Worm (Caenorhabditis elegans) whole organism, L4 larva: ENCODE results near the gene F53F1.3.

Experiments
- F10B5.3 ChIP-seq: sonication (generic microtip); optimal IDR thresholded peaks from 2 replicates; lab custom pipeline; 2016; ENCODE audit warnings: mild to moderate bottlenecking, missing genetic modification characterization, missing compliant biosample characterization
- F44E2.7 ChIP-seq: fragments of 200-800 bp; sonication (Bioruptor generic); IDR thresholded peaks from 2 replicates; pipeline ENCODE4 v2.1.2; 2022; ENCODE audit warnings: missing genetic modification characterization, missing compliant biosample characterization
- F49E8.2 ChIP-seq: sonication (generic microtip); optimal IDR thresholded peaks from 2 replicates; lab custom pipeline; 2016; ENCODE audit warnings: missing compliant biosample characterization, mild to moderate bottlenecking, missing genetic modification characterization, borderline replicate concordance
- Y48G9A.11 ChIP-seq: fragments of 200-800 bp; sonication (Bioruptor generic); IDR thresholded peaks from 2 replicates; pipeline ENCODE4 v1.3.6; 2022; ENCODE audit warnings: missing genetic modification reagents, missing genetic modification characterization, missing compliant biosample characterization
- Y5F2A.4 ChIP-seq: fragments of 200-800 bp; sonication (Bioruptor generic); optimal IDR thresholded peaks from 2 replicates; lab custom pipeline; 2018; ENCODE audit warnings: mild to moderate bottlenecking, missing genetic modification characterization, missing compliant biosample characterization
- Y75B8A.6 ChIP-seq: fragments of 200-800 bp; sonication (Bioruptor generic); IDR thresholded peaks from 2 replicates; pipeline ENCODE4 v1.3.6; 2022; ENCODE audit warnings: missing genetic modification reagents, missing genetic modification characterization, missing compliant biosample characterization
- aha-1 ChIP-seq: fragments of 150-350 bp; peaks from one replicate; lab custom pipeline; 2014; ENCODE audit warnings: missing biosample characterization, missing genetic modification characterization
- attf-4 ChIP-seq: sonication (generic microtip); optimal IDR thresholded peaks from 3 replicates; lab custom pipeline; 2017; ENCODE audit warnings: missing biosample characterization, missing genetic modification characterization
- ceh-82 ChIP-seq: sonication (generic microtip); optimal IDR thresholded peaks from 2 replicates; lab custom pipeline; 2017; ENCODE audit warnings: missing biosample characterization, missing genetic modification characterization
- cey-2 ChIP-seq: sonication (generic microtip); optimal IDR thresholded peaks from 3 replicates; lab custom pipeline; 2017; ENCODE audit warnings: missing genetic modification characterization, mild to moderate bottlenecking, missing compliant biosample characterization, antibody characterized with exemption, borderline replicate concordance; ENCODE audit not compliant: insufficient read depth
- ctbp-1 ChIP-seq: fragments of 200-800 bp; sonication (Bioruptor generic); IDR thresholded peaks from 2 replicates; pipeline ENCODE4 v1.3.6; 2022; ENCODE audit warnings: missing genetic modification reagents, missing genetic modification characterization, missing compliant biosample characterization
- daf-16 ChIP-seq, 3 experiments: sonication (generic microtip); optimal IDR thresholded peaks; 2 replicates each; lab custom pipeline; 2016 to 2017; ENCODE audit warnings: missing genetic modification characterization in 3 of 3, missing genetic modification reagents in 3 of 3, mild to moderate bottlenecking in 2 of 3, missing compliant biosample characterization in 2 of 3, missing biosample characterization in 1 of 3, moderate library complexity in 1 of 3
- dmd-6 ChIP-seq: fragments of 200-800 bp; sonication (Bioruptor generic); IDR thresholded peaks from 2 replicates; pipeline ENCODE4 v1.3.6; 2022; ENCODE audit warnings: missing genetic modification reagents, missing genetic modification characterization, missing compliant biosample characterization
- dpl-1 ChIP-seq: fragments of 150-350 bp; optimal IDR thresholded peaks from 2 replicates; lab custom pipeline; 2014; ENCODE audit warnings: missing biosample characterization, missing genetic modification reagents, missing genetic modification characterization
- duxl-1 ChIP-seq: sonication (generic microtip); optimal IDR thresholded peaks from 2 replicates; lab custom pipeline; 2016; ENCODE audit warnings: mild to moderate bottlenecking, missing genetic modification characterization, moderate library complexity, missing compliant biosample characterization; ENCODE audit not compliant: poor library complexity
- dve-1 ChIP-seq: sonication (generic microtip); optimal IDR thresholded peaks from 2 replicates; lab custom pipeline; 2017; ENCODE audit warnings: antibody characterized with exemption, mild to moderate bottlenecking, missing genetic modification characterization, missing compliant biosample characterization; ENCODE audit not compliant: insufficient read depth
- hlh-11 ChIP-seq: fragments of 200-800 bp; sonication (Bioruptor generic); optimal IDR thresholded peaks from 2 replicates; lab custom pipeline; 2018; ENCODE audit warnings: mild to moderate bottlenecking, missing genetic modification characterization, missing compliant biosample characterization
- hlh-30 ChIP-seq: sonication (generic microtip); optimal IDR thresholded peaks from 2 replicates; lab custom pipeline; 2017; ENCODE audit warnings: antibody characterized with exemption, mild to moderate bottlenecking, missing genetic modification characterization, missing compliant biosample characterization; ENCODE audit not compliant: insufficient read depth
- jun-1 ChIP-seq: fragments of 150-350 bp; optimal IDR thresholded peaks from 2 replicates; lab custom pipeline; 2014; ENCODE audit warnings: missing biosample characterization, missing genetic modification reagents, missing genetic modification characterization
- lin-13 ChIP-seq: fragments of 150-350 bp; optimal IDR thresholded peaks from 2 replicates; lab custom pipeline; 2014; ENCODE audit warnings: missing biosample characterization, missing genetic modification reagents, missing genetic modification characterization
- lin-15B ChIP-seq: fragments of 150-350 bp; sonication (generic microtip); optimal IDR thresholded peaks from 3 replicates; lab custom pipeline; 2014; ENCODE audit warnings: missing biosample characterization, missing genetic modification characterization
- lir-3 ChIP-seq: sonication (generic microtip); optimal IDR thresholded peaks from 2 replicates; lab custom pipeline; 2016; ENCODE audit warnings: mild to moderate bottlenecking, missing genetic modification characterization, missing compliant biosample characterization
- lsy-2 ChIP-seq, 2 experiments: fragments of 150-350 bp in 1 of 2; sonication (generic microtip) in 1 of 2; optimal IDR thresholded peaks; 2 replicates each; lab custom pipeline; 2014 to 2017; ENCODE audit warnings: missing biosample characterization in 2 of 2, missing genetic modification characterization in 2 of 2
- madf-9 ChIP-seq: fragments of 200-800 bp; sonication (Bioruptor generic); conservative IDR thresholded peaks from 2 replicates; pipeline ENCODE4 v1.3.6; 2022; ENCODE audit warnings: missing genetic modification reagents, missing genetic modification characterization, missing compliant biosample characterization
- mdl-1 ChIP-seq, 2 experiments: fragments of 150-350 bp in 1 of 2; sonication (generic microtip) in 1 of 2; optimal IDR thresholded peaks; 2 replicates each; lab custom pipeline; 2014 to 2017; ENCODE audit warnings: missing biosample characterization in 2 of 2, missing genetic modification characterization in 2 of 2
- mep-1 ChIP-seq: fragments of 150-350 bp; sonication (generic microtip); optimal IDR thresholded peaks from 3 replicates; lab custom pipeline; 2014; ENCODE audit warnings: missing biosample characterization, missing genetic modification characterization
- mes-2 ChIP-seq: sonication (generic microtip); optimal IDR thresholded peaks from 2 replicates; lab custom pipeline; 2016; ENCODE audit warnings: missing genotype, mild to moderate bottlenecking, missing genetic modification characterization, missing compliant biosample characterization; ENCODE audit not compliant: poor library complexity, severe bottlenecking
- mxl-3 ChIP-seq: fragments of 200-800 bp; sonication (Bioruptor generic); optimal IDR thresholded peaks from 2 replicates; lab custom pipeline; 2018; ENCODE audit warnings: mild to moderate bottlenecking, missing genetic modification characterization, missing compliant biosample characterization
- nhr-111 ChIP-seq: fragments of 200-800 bp; sonication (Bioruptor generic); optimal IDR thresholded peaks from 2 replicates; lab custom pipeline; 2018; ENCODE audit warnings: mild to moderate bottlenecking, missing genetic modification characterization, missing compliant biosample characterization
- nhr-237 ChIP-seq: sonication (generic microtip); optimal IDR thresholded peaks from 2 replicates; lab custom pipeline; 2017; ENCODE audit warnings: missing biosample characterization, missing genetic modification characterization
- nhr-25 ChIP-seq: sonication (generic microtip); optimal IDR thresholded peaks from 2 replicates; lab custom pipeline; 2017; ENCODE audit warnings: missing genetic modification characterization, mild to moderate bottlenecking, missing compliant biosample characterization, antibody characterized with exemption, moderate library complexity, borderline replicate concordance; ENCODE audit not compliant: insufficient read depth
- nhr-28 ChIP-seq: fragments of 150-350 bp; optimal IDR thresholded peaks from 2 replicates; lab custom pipeline; 2014; ENCODE audit warnings: missing biosample characterization, missing genetic modification characterization
- nhr-48 ChIP-seq: sonication (generic microtip); optimal IDR thresholded peaks from 2 replicates; lab custom pipeline; 2016; ENCODE audit warnings: mild to moderate bottlenecking, missing genetic modification characterization, missing compliant biosample characterization
- nhr-6 ChIP-seq: fragments of 150-350 bp; optimal IDR thresholded peaks from 2 replicates; lab custom pipeline; 2014; ENCODE audit warnings: missing biosample characterization, missing genetic modification characterization
- pha-4 ChIP-seq, 2 experiments: fragments of 150-350 bp in 1 of 2; fragments of 200-800 bp in 1 of 2; sonication (Bioruptor generic) in 1 of 2; IDR thresholded peaks in 1 of 2; optimal IDR thresholded peaks in 1 of 2; 2 replicates each; pipeline versions ENCODE4 v1.3.6 to Lab custom; 2014 to 2022; ENCODE audit warnings: missing genetic modification characterization in 2 of 2, missing genetic modification reagents in 2 of 2, missing biosample characterization in 1 of 2, missing compliant biosample characterization in 1 of 2
- pqm-1 ChIP-seq: sonication (generic microtip); optimal IDR thresholded peaks from 2 replicates; lab custom pipeline; 2017; ENCODE audit warnings: missing biosample characterization, missing genetic modification characterization
- saeg-2 ChIP-seq: fragments of 200-800 bp; sonication (Bioruptor generic); IDR thresholded peaks from 2 replicates; pipeline ENCODE4 v1.3.6; 2022; ENCODE audit warnings: missing genetic modification reagents, missing genetic modification characterization, missing compliant biosample characterization
- set-16 ChIP-seq: fragments of 200-800 bp; sonication (Bioruptor generic); IDR thresholded peaks from 2 replicates; pipeline ENCODE4 v1.3.6; 2022; ENCODE audit warnings: missing genetic modification reagents, missing genetic modification characterization, missing compliant biosample characterization
- skn-1 ChIP-seq: fragments of 150-350 bp; optimal IDR thresholded peaks from 2 replicates; lab custom pipeline; 2014; ENCODE audit warnings: missing biosample characterization, missing genetic modification characterization
- snpc-4 ChIP-seq: fragments of 150-350 bp; optimal IDR thresholded peaks from 2 replicates; lab custom pipeline; 2014; ENCODE audit warnings: missing biosample characterization, missing genetic modification characterization
- spr-3 ChIP-seq: fragments of 200-800 bp; sonication (Bioruptor generic); optimal IDR thresholded peaks from 2 replicates; lab custom pipeline; 2018; ENCODE audit warnings: mild to moderate bottlenecking, missing genetic modification characterization, missing compliant biosample characterization
- tra-1 ChIP-seq: fragments of 200-800 bp; sonication (Bioruptor generic); IDR thresholded peaks from 2 replicates; pipeline ENCODE4 v1.3.6; 2022; ENCODE audit warnings: missing genetic modification reagents, missing genetic modification characterization, missing compliant biosample characterization
- zag-1 ChIP-seq: fragments of 150-350 bp; optimal IDR thresholded peaks from 2 replicates; lab custom pipeline; 2014; ENCODE audit warnings: missing biosample characterization, missing genetic modification characterization
- zfp-2 ChIP-seq: sonication (generic microtip); optimal IDR thresholded peaks from 2 replicates; lab custom pipeline; 2016; ENCODE audit warnings: mild to moderate bottlenecking, missing genetic modification characterization, missing compliant biosample characterization

Gene F53F1.3

DNA sequence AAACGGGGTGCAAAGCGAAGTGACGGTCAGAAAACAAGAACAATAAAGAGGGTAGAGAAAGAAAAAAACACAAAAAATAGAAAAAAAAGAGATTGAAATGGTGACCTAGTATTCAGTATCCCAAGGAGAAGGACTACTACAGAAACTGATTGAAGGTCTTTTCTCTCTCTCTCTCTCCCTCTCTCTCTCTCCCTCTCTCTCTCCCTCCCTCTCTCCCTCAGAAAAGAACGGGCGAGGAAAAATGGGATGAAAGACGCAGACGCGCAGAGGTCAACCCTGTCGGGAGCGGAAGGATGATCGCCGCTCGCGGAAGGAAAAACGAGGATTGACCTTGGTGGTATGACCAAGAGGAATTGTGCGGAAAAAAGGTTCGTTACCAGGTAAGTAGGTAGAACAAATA, 33.5 kb upstream of the F53F1.3 start:
- no peak for TF ChIP-seq mes-2 (tag; lab: Kevin White, UChicago)
- peak; percentile 41 for TF ChIP-seq nhr-6
- no peak for TF ChIP-seq ceh-82 (tag; lab: Kevin White, UChicago)
- peak; percentile 43 for TF ChIP-seq hlh-30
- peak; percentile 79 for TF ChIP-seq madf-9 (GFP tag; lab: Robert Waterston, UW)
- 0 out of 2 replicates have a peak, but pooled peaks have one; percentile 55 for TF ChIP-seq tra-1 (GFP tag; lab: Robert Waterston, UW)
- TF ChIP-seq dve-1 (tag; lab: Kevin White, UChicago) = peak; percentile 70
- no peak for TF ChIP-seq ctbp-1 (GFP tag; lab: Robert Waterston, UW)
- 0 out of 2 replicates have a peak, but pooled peaks have one; percentile 28 for TF ChIP-seq F44E2.7
- TF ChIP-seq nhr-237 = peak; percentile 30
- TF ChIP-seq dmd-6 (GFP tag; lab: Robert Waterston, UW) = peak; percentile 35; the same call in 1 of the 2 replicates
- peak; percentile 53 for TF ChIP-seq nhr-28 (tag; lab: Kevin White, UChicago)
- no peak for TF ChIP-seq attf-4 (tag; lab: Kevin White, UChicago)
- peak; percentile 8 for TF ChIP-seq mep-1 (tag; lab: Kevin White, UChicago)
- no peak for TF ChIP-seq dpl-1 (GFP tag; lab: Kevin White, UChicago)
- TF ChIP-seq nhr-25 (tag; lab: Kevin White, UChicago) = peak; percentile 83
- no peak for TF ChIP-seq F10B5.3
- TF ChIP-seq daf-16 (GFP tag; optimal IDR thresholded peaks at IDR 0.05; lab: Kevin White, UChicago) = no peak
- peak; percentile 3 for TF ChIP-seq daf-16 (tag; optimal IDR thresholded peaks at IDR 0.05; lab: Kevin White, UChicago)
- TF ChIP-seq mdl-1 (tag; optimal IDR thresholded peaks at IDR 0.05; lab: Kevin White, UChicago) = peak in 1 of 2 experiments; percentile 20
- peak; percentile 41 for TF ChIP-seq mxl-3
- peak; percentile 74 for TF ChIP-seq hlh-11 (tag; lab: Kevin White, UChicago)
- TF ChIP-seq pha-4 (GFP tag; IDR thresholded peaks at IDR 0.05; lab: Robert Waterston, UW) = peak; percentile 68; the same call in 1 of the 2 replicates
- no peak for TF ChIP-seq pha-4 (tag; optimal IDR thresholded peaks at IDR 0.05; lab: Kevin White, UChicago)
- TF ChIP-seq set-16 = peak; percentile 87
- peak; percentile 2 for TF ChIP-seq aha-1
- TF ChIP-seq lsy-2 (tag; optimal IDR thresholded peaks at IDR 0.05; lab: Kevin White, UChicago) = peak in 1 of 2 experiments; percentile 39

DNA sequence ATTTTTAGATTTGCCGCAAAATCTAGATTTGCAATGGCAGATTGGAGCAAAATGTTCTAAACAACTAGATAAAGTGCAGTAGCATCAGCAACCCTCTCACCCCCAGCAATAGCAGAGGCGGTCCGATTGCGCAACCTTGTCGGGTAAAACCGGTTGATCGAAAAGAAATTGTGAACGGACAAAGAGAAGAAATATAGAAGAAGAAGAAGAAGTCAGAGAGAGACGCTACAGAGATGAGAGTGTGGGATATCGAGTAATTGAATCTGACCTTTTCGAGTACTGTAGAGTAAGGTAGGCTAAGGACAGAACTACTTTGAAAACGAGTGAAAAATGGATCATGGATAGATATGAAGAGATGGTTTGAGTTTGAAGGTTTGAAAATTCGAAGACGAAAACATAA, 32.2 kb upstream of the F53F1.3 start:
- no peak for TF ChIP-seq mxl-3
- TF ChIP-seq zfp-2 = no peak
- TF ChIP-seq mep-1 (tag; lab: Kevin White, UChicago) = peak; percentile 17
- TF ChIP-seq F49E8.2 (tag; lab: Kevin White, UChicago) = no peak
- no peak for TF ChIP-seq Y75B8A.6
- TF ChIP-seq lin-15B (tag; lab: Kevin White, UChicago) = no peak
- peak; percentile 18 for TF ChIP-seq mes-2 (tag; lab: Kevin White, UChicago)
- TF ChIP-seq pqm-1 (tag; lab: Kevin White, UChicago) = no peak
- no peak for TF ChIP-seq lir-3 (tag; lab: Kevin White, UChicago)
- no peak for TF ChIP-seq dmd-6 (GFP tag; lab: Robert Waterston, UW)
- TF ChIP-seq aha-1 = peak; percentile 89
- no peak for TF ChIP-seq zag-1 (tag; lab: Kevin White, UChicago)
- peak; percentile 84 for TF ChIP-seq nhr-25 (tag; lab: Kevin White, UChicago)
- TF ChIP-seq Y5F2A.4 = no peak
- TF ChIP-seq, all 104 proteins: peak for 4

DNA sequence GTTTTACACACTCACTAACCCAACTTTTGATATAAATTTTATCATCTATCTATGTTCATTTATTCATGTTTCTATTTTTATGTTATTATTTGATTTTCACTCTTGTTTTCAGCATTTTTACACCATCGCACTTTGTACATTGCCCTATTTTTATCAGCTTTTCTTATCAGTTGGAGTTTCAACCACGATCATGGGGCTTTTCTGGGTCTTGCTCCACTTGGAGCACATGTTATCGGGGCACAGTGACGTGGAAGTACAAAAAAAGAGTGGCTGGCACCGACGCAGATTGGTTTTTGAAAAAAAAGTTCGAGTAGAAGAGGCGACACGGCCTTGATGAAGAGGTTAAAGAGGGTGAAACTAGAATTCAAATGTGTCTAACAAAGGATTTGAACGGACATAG, 30.9 kb upstream of the F53F1.3 start:
- no peak for TF ChIP-seq Y48G9A.11 (GFP tag; lab: Robert Waterston, UW)
- TF ChIP-seq skn-1 (tag; lab: Kevin White, UChicago) = no peak
- TF ChIP-seq saeg-2 (GFP tag; lab: Robert Waterston, UW) = 0 out of 2 replicates have a peak, but pooled peaks have one; percentile 20
- no peak for TF ChIP-seq snpc-4 (tag; lab: Kevin White, UChicago)
- no peak for TF ChIP-seq nhr-111
- TF ChIP-seq madf-9 (GFP tag; lab: Robert Waterston, UW) = no peak
- TF ChIP-seq cey-2 (tag; lab: Kevin White, UChicago) = peak; percentile 50
- peak; percentile 13 for TF ChIP-seq nhr-48 (tag; lab: Kevin White, UChicago)
- peak; percentile 69 for TF ChIP-seq hlh-30
- no peak for TF ChIP-seq Y5F2A.4
- TF ChIP-seq zag-1 (tag; lab: Kevin White, UChicago) = no peak
- TF ChIP-seq nhr-6 = peak; percentile 65
- TF ChIP-seq pha-4 (GFP tag; IDR thresholded peaks at IDR 0.05; lab: Robert Waterston, UW) = no peak
- no peak for TF ChIP-seq pha-4 (tag; optimal IDR thresholded peaks at IDR 0.05; lab: Kevin White, UChicago)
- TF ChIP-seq jun-1 (tag; lab: Kevin White, UChicago) = no peak
- no peak for TF ChIP-seq duxl-1 (tag; lab: Kevin White, UChicago)
- peak in 1 of 2 experiments; percentile 26 for TF ChIP-seq lsy-2 (tag; optimal IDR thresholded peaks at IDR 0.05; lab: Kevin White, UChicago)
- no peak for TF ChIP-seq lin-13 (GFP tag; lab: Kevin White, UChicago)
- no peak for TF ChIP-seq lir-3 (tag; lab: Kevin White, UChicago)
- TF ChIP-seq spr-3 (GFP tag; lab: Kevin White, UChicago) = no peak
